Worm (Caenorhabditis elegans) whole organism, L2 larva: ENCODE data around the gene F26G1.1.

Source experiments
- F13H6.1 ChIP-seq: sonication (generic microtip); optimal IDR thresholded peaks from 2 replicates; lab custom pipeline; 2016; ENCODE audit warnings: missing genetic modification characterization, missing compliant biosample characterization
- nhr-237 ChIP-seq: fragments of 150-350 bp; optimal IDR thresholded peaks from 2 replicates; lab custom pipeline; 2014; ENCODE audit warnings: missing biosample characterization, missing genetic modification characterization

DNA sequence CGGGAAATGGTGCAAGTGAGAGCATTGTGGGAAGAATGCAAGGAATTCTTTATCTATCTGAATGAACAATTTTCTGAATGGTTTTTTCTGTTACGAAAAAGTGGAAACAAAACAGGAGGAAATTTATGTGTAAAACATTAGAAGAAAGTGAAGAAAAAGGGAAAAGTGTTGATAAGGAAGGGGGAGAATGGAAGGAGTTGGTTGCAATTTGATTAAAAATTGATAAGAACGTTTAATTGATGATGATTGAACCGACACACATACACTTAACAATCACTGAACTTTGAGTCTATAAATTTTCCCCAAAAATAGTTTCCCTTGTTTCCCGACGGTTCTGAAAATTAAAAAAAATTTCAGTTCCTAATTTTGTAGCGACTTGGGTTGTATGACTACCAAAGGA, 11.5 kb downstream of the F26G1.1 start:
- TF ChIP-seq F13H6.1 (no peak), nhr-237 (no peak)
